Worm (Caenorhabditis elegans) whole organism, early embryonic: Measurements from ENCODE around the gene mtm-6.

ENCODE experiments used
- B0310.2 ChIP-seq: sonication (generic microtip); optimal IDR thresholded peaks from 2 replicates; lab custom pipeline; 2016; ENCODE audit warnings: mild to moderate bottlenecking, missing genetic modification characterization, missing compliant biosample characterization
- F13C5.2 ChIP-seq: sonication (generic microtip); optimal IDR thresholded peaks from 2 replicates; lab custom pipeline; 2017; ENCODE audit warnings: mild to moderate bottlenecking, missing genetic modification characterization, inconsistent platforms, missing compliant biosample characterization
- aly-1 ChIP-seq: sonication (generic microtip); optimal IDR thresholded peaks from 2 replicates; lab custom pipeline; 2016; ENCODE audit warnings: missing genetic modification characterization, missing compliant biosample characterization
- ama-1 ChIP-seq: fragments of 150-350 bp; optimal IDR thresholded peaks from 2 replicates; lab custom pipeline; 2014
- ceh-13 ChIP-seq: fragments of 200-800 bp; sonication (Bioruptor generic); optimal IDR thresholded peaks from 2 replicates; lab custom pipeline; 2018; ENCODE audit warnings: mild to moderate bottlenecking, missing genetic modification characterization, missing compliant biosample characterization
- ceh-36 ChIP-seq: sonication (generic microtip); optimal IDR thresholded peaks from 2 replicates; lab custom pipeline; 2016; ENCODE audit warnings: missing genetic modification characterization, inconsistent platforms, missing compliant biosample characterization
- ets-7 ChIP-seq: sonication (generic microtip); optimal IDR thresholded peaks from 2 replicates; lab custom pipeline; 2016; ENCODE audit warnings: missing genotype, missing genetic modification characterization, missing compliant biosample characterization
- flt-1 ChIP-seq: fragments of 200-800 bp; sonication (Bioruptor generic); IDR thresholded peaks from 2 replicates; pipeline ENCODE4 v1.3.6; 2022; ENCODE audit warnings: missing genetic modification characterization, missing compliant biosample characterization
- hmbx-1 ChIP-seq: sonication (generic microtip); optimal IDR thresholded peaks from 2 replicates; lab custom pipeline; 2016; ENCODE audit warnings: mild to moderate bottlenecking, missing genetic modification characterization, missing compliant biosample characterization
- hmg-4 ChIP-seq: fragments of 200-800 bp; sonication (Bioruptor generic); optimal IDR thresholded peaks from 2 replicates; lab custom pipeline; 2018; ENCODE audit warnings: mild to moderate bottlenecking, missing genetic modification characterization, missing compliant biosample characterization
- hnd-1 ChIP-seq: sonication (generic microtip); optimal IDR thresholded peaks from 2 replicates; lab custom pipeline; 2016; ENCODE audit warnings: missing genetic modification characterization, missing compliant biosample characterization
- pes-1 ChIP-seq: fragments of 200-800 bp; sonication (Bioruptor generic); IDR thresholded peaks from 2 replicates; pipeline ENCODE4 v1.3.6; 2022; ENCODE audit warnings: missing genetic modification reagents, missing genetic modification characterization, missing compliant biosample characterization
- scrt-1 ChIP-seq: fragments of 200-800 bp; sonication (Bioruptor generic); IDR thresholded peaks from 2 replicates; pipeline ENCODE4 v1.3.6; 2022; ENCODE audit warnings: missing genetic modification characterization, missing compliant biosample characterization
- sea-1 ChIP-seq: fragments of 200-800 bp; sonication (Bioruptor generic); conservative IDR thresholded peaks from 2 replicates; pipeline ENCODE4 v1.3.6; 2022; ENCODE audit warnings: missing genetic modification characterization, missing compliant biosample characterization
- tbx-11 ChIP-seq: fragments of 200-800 bp; sonication (Bioruptor generic); IDR thresholded peaks from 2 replicates; pipeline ENCODE4 v1.3.6; 2022; ENCODE audit warnings: missing genetic modification characterization, missing compliant biosample characterization
- tbx-37 ChIP-seq: fragments of 200-800 bp; sonication (Bioruptor generic); conservative IDR thresholded peaks from 2 replicates; pipeline ENCODE4 v1.3.6; 2022; ENCODE audit warnings: missing genetic modification reagents, missing genetic modification characterization, missing compliant biosample characterization
- tra-4 ChIP-seq: sonication (generic microtip); optimal IDR thresholded peaks from 2 replicates; lab custom pipeline; 2017; ENCODE audit warnings: missing genetic modification characterization, missing compliant biosample characterization

mtm-6 gene

ce11 chrIII:13314636-13315035 lies 32.2 kb upstream of the mtm-6 start:
- TF ChIP-seq ceh-36 (tag; lab: Kevin White, UChicago) (no peak), ama-1 (lab: Kevin White, UChicago) (no peak), scrt-1 (GFP tag; lab: Robert Waterston, UW) (no peak), tbx-37 (GFP tag; lab: Robert Waterston, UW) (no peak), hmg-4 (GFP tag; lab: Kevin White, UChicago) (no peak)

ce11 chrIII:13315071-13315470 lies 31.8 kb upstream of the mtm-6 start, which contains the start of gene dph-7:
Gene dph-7, plus strand, starts transcription at chrIII:13315123.
- no peak for TF ChIP-seq ceh-13

- no peak for TF ChIP-seq sea-1
- TF ChIP-seq ceh-13: no peak
These were observed 29.9 kb upstream of the mtm-6 start for ce11 chrIII:13316935-13317334.

- TF ChIP-seq hmbx-1 (tag; lab: Kevin White, UChicago) (no peak), tbx-37 (GFP tag; lab: Robert Waterston, UW) (no peak), flt-1 (no peak), aly-1 (tag; lab: Kevin White, UChicago) (no peak), hmg-4 (GFP tag; lab: Kevin White, UChicago) (no peak), ets-7 (no peak), scrt-1 (GFP tag; lab: Robert Waterston, UW) (no peak), hnd-1 (tag; lab: Kevin White, UChicago) (no peak), ama-1 (lab: Kevin White, UChicago) (no peak), sea-1 (no peak), B0310.2 (no peak), ceh-13 (no peak), tra-4 (tag; lab: Kevin White, UChicago) (no peak), ceh-36 (tag; lab: Kevin White, UChicago) (no peak)
These were observed 29.4 kb upstream of the mtm-6 start for ce11 chrIII:13317383-13317911.

DNA sequence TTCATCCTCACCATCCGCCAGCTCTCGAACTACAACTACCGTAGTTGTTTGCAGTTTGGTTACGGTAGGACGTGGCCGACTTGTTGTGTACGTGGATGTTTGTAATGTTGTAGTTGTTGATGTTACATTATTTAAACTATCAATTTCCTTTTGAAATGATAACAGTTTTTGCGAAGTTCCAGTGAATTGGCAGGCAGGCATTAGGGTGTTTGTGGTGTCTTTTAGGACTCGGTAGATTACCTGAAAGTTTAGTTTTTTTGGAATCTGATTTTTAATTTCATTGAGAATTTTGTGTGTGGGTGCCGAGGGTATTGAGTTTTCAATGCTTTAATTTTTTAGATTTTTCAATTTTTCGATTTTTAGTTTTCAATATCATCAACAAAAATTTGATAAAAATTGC lies 24.3 kb upstream of the mtm-6 start, which contains the start of gene F53A2.11:
TSS of gene F53A2.11 (minus strand) at position 101 of the 400 bp plus-strand sequence.
- no peak for TF ChIP-seq tbx-37 (GFP tag; lab: Robert Waterston, UW)
- no peak for TF ChIP-seq aly-1 (tag; lab: Kevin White, UChicago)
- no peak for TF ChIP-seq ets-7
- no peak for TF ChIP-seq hmg-4 (GFP tag; lab: Kevin White, UChicago)
- no peak for TF ChIP-seq B0310.2
- TF ChIP-seq tra-4 (tag; lab: Kevin White, UChicago): no peak
- no peak for TF ChIP-seq tbx-11 (GFP tag; lab: Robert Waterston, UW)
- no peak for TF ChIP-seq F13C5.2 (tag; lab: Kevin White, UChicago)
- no peak for TF ChIP-seq hmbx-1 (tag; lab: Kevin White, UChicago)
- no peak for TF ChIP-seq scrt-1 (GFP tag; lab: Robert Waterston, UW)
- TF ChIP-seq hnd-1 (tag; lab: Kevin White, UChicago): no peak
- TF ChIP-seq sea-1: no peak
- TF ChIP-seq flt-1: no peak
- TF ChIP-seq ama-1 (lab: Kevin White, UChicago): no peak
- TF ChIP-seq pes-1 (GFP tag; lab: Robert Waterston, UW): no peak
- TF ChIP-seq ceh-36 (tag; lab: Kevin White, UChicago): no peak
- no peak for TF ChIP-seq ceh-13

DNA sequence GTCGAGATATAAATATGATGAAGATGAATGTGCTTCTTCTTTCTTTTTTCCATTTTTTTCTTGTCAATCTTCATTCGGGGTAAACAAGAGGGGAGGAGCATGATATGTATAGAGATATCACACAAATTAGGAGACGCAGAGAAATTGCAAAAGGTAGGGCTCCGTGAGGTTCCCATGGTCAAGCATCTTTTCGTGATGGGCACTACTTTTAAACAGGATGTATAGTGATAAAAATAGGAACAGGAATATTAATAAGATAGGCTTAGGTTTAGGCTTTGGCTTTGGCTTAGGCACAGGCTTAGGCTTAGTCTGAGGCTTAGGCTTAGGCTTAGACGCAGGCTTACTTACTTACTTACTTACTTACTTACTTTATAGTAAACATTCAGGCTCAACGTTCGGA lies 22.1 kb upstream of the mtm-6 start, which contains the start of gene F53A2.1:
TSS of gene F53A2.1 (minus strand) at position 101 of the 400 bp plus-strand sequence.
- no peak for TF ChIP-seq hmg-4 (GFP tag; lab: Kevin White, UChicago)
- no peak for TF ChIP-seq tbx-11 (GFP tag; lab: Robert Waterston, UW)
- TF ChIP-seq ama-1 (lab: Kevin White, UChicago): no peak
- no peak for TF ChIP-seq ets-7
- no peak for TF ChIP-seq flt-1

ce11 chrIII:13328911-13329310 lies 18.0 kb upstream of the mtm-6 start:
- TF ChIP-seq pes-1 (GFP tag; lab: Robert Waterston, UW): no peak
- no peak for TF ChIP-seq tbx-11 (GFP tag; lab: Robert Waterston, UW)
- no peak for TF ChIP-seq scrt-1 (GFP tag; lab: Robert Waterston, UW)
- TF ChIP-seq ama-1 (lab: Kevin White, UChicago): no peak
- no peak for TF ChIP-seq tra-4 (tag; lab: Kevin White, UChicago)

- no peak for TF ChIP-seq ets-7
- TF ChIP-seq pes-1 (GFP tag; lab: Robert Waterston, UW): no peak
- no peak for TF ChIP-seq tbx-11 (GFP tag; lab: Robert Waterston, UW)
These were observed 13.1 kb upstream of the mtm-6 start, which contains the start of gene sdz-20 for ce11 chrIII:13333754-13334153. Gene sdz-20, plus strand, starts transcription at chrIII:13334054.

ce11 chrIII:13339672-13340071 lies 7.2 kb upstream of the mtm-6 start, which contains the start of gene F53A2.3:
Gene F53A2.3, minus strand, starts transcription at chrIII:13339772.
- no peak for TF ChIP-seq hnd-1 (tag; lab: Kevin White, UChicago)
- TF ChIP-seq hmbx-1 (tag; lab: Kevin White, UChicago): no peak
- TF ChIP-seq ama-1 (lab: Kevin White, UChicago): no peak
- TF ChIP-seq tra-4 (tag; lab: Kevin White, UChicago): no peak
- no peak for TF ChIP-seq scrt-1 (GFP tag; lab: Robert Waterston, UW)
- TF ChIP-seq B0310.2: no peak
- TF ChIP-seq aly-1 (tag; lab: Kevin White, UChicago): no peak
- TF ChIP-seq hmg-4 (GFP tag; lab: Kevin White, UChicago): no peak
- no peak for TF ChIP-seq pes-1 (GFP tag; lab: Robert Waterston, UW)
- TF ChIP-seq flt-1: no peak
- no peak for TF ChIP-seq ceh-13
- no peak for TF ChIP-seq ceh-36 (tag; lab: Kevin White, UChicago)
